Worm (Caenorhabditis elegans): ENCODE data around the gene acp-4.

- TF ChIP-seq alr-1 (tag; optimal IDR thresholded peaks at IDR 0.05; ENCODE audit: borderline replicate concordance) (no peak), snu-23 (GFP tag; optimal IDR thresholded peaks at IDR 0.05) (no peak), efl-1 (optimal IDR thresholded peaks at IDR 0.05) (no peak), efl-1 (GFP tag; optimal IDR thresholded peaks at IDR 0.05 in 1 of 2) (no peak), snpc-4 (tag; optimal IDR thresholded peaks at IDR 0.05) (no peak), lin-35 (GFP tag; optimal IDR thresholded peaks at IDR 0.05) (no peak)
Measured at ce11 chrII:8386897-8387296, 48.0 kb downstream of the acp-4 start.

Data from whole organism, L1 larva.